Fruit fly (Drosophila melanogaster): Measurements from ENCODE around the gene CG9175.

Gene CG9175

dm6 chr2L:6080329-6080728, 18.4 kb downstream of the CG9175 start (continued):
- TF ChIP-seq CG6175 (GFP tag; IDR thresholded peaks at IDR 0.05) (0 out of 3 replicates have a peak, but pooled peaks have one; percentile 14), caup (GFP tag; optimal IDR thresholded peaks at IDR 0.05; ENCODE audit: severe bottlenecking) (peak; percentile 41), Gsc (GFP tag; IDR thresholded peaks at IDR 0.05) (no peak), croc (GFP tag; conservative IDR thresholded peaks at IDR 0.05) (no peak), Med (GFP tag) (peak; percentile 79), CG15514 (GFP tag; optimal IDR thresholded peaks at IDR 0.05) (peak; percentile 23), p53 (GFP tag; optimal IDR thresholded peaks at IDR 0.05) (no peak), Fer3 (tag; optimal IDR thresholded peaks at IDR 0.05) (no peak), CG9876 (GFP tag; optimal IDR thresholded peaks at IDR 0.05) (no peak), ftz-f1 (GFP tag; optimal IDR thresholded peaks at IDR 0.05) (no peak), grn (GFP tag; optimal IDR thresholded peaks at IDR 0.05) (no peak), CG12769 (tag; optimal IDR thresholded peaks at IDR 0.05) (peak; percentile 59), crol (GFP tag; IDR thresholded peaks at IDR 0.05) (0 out of 2 replicates have a peak, but pooled peaks have one; percentile 9), Fer1 (GFP tag; optimal IDR thresholded peaks at IDR 0.05) (no peak), ranshi (GFP tag; IDR thresholded peaks at IDR 0.05) (no peak), org-1 (GFP tag; optimal IDR thresholded peaks at IDR 0.05) (no peak), sd (tag; optimal IDR thresholded peaks at IDR 0.05) (peak; percentile 37), twi (tag; optimal IDR thresholded peaks at IDR 0.05) (no peak), chn (GFP tag; optimal IDR thresholded peaks at IDR 0.05) (no peak), cwo (GFP tag; optimal IDR thresholded peaks at IDR 0.05) (peak; percentile 18), B-H1 (GFP tag; IDR thresholded peaks at IDR 0.05) (no peak), lmd (GFP tag; IDR thresholded peaks at IDR 0.05) (no peak), dati (GFP tag; IDR thresholded peaks at IDR 0.05) (no peak), inv (GFP tag; IDR thresholded peaks at IDR 0.05; ENCODE audit: partially characterized antibody) (no peak), peb (GFP tag; IDR thresholded peaks at IDR 0.05) (no peak), Eip74EF (GFP tag; optimal IDR thresholded peaks at IDR 0.05) (no peak), hbn (GFP tag; IDR thresholded peaks at IDR 0.05; ENCODE audit: partially characterized antibody) (no peak), hb (GFP tag; IDR thresholded peaks at IDR 0.05; ENCODE audit: partially characterized antibody) (no peak), CG8281 (tag; optimal IDR thresholded peaks at IDR 0.05) (no peak), CG7928 (GFP tag; optimal IDR thresholded peaks at IDR 0.05) (no peak), CG18599 (GFP tag; optimal IDR thresholded peaks at IDR 0.05) (peak; percentile 16), Atf6 (GFP tag; IDR thresholded peaks at IDR 0.05) (no peak), Lhr (GFP tag; optimal IDR thresholded peaks at IDR 0.05) (no peak), ap (GFP tag; IDR thresholded peaks at IDR 0.05) (no peak), Blimp-1 (GFP tag; optimal IDR thresholded peaks at IDR 0.05) (no peak), wek (GFP tag; optimal IDR thresholded peaks at IDR 0.05) (no peak), NC2β (GFP tag; optimal IDR thresholded peaks at IDR 0.05) (no peak), danr (GFP tag; IDR thresholded peaks at IDR 0.05) (no peak), CG8290 (GFP tag; optimal IDR thresholded peaks at IDR 0.05) (no peak), CG8290 (tag; optimal IDR thresholded peaks at IDR 0.05) (peak in 1 of 2 experiments; percentile 38), trem (tag; optimal IDR thresholded peaks at IDR 0.05) (no peak), HmgZ (tag; optimal IDR thresholded peaks at IDR 0.05) (no peak), Tbp (GFP tag; optimal IDR thresholded peaks at IDR 0.05) (no peak), ham (GFP tag; IDR thresholded peaks at IDR 0.05) (no peak), CG6254 (GFP tag; optimal IDR thresholded peaks at IDR 0.05) (no peak), HHEX (GFP tag; optimal IDR thresholded peaks at IDR 0.05) (peak; percentile 28), Ets65A (GFP tag) (no peak), CoRest (tag; optimal IDR thresholded peaks at IDR 0.05) (no peak), Hmr (GFP tag; optimal IDR thresholded peaks at IDR 0.05) (no peak), CTCF (GFP tag; optimal IDR thresholded peaks at IDR 0.05) (no peak), Lpt (GFP tag; optimal IDR thresholded peaks at IDR 0.05) (no peak), NK7.1 (GFP tag; optimal IDR thresholded peaks at IDR 0.05) (no peak)
